In the genomic region with DNA sequence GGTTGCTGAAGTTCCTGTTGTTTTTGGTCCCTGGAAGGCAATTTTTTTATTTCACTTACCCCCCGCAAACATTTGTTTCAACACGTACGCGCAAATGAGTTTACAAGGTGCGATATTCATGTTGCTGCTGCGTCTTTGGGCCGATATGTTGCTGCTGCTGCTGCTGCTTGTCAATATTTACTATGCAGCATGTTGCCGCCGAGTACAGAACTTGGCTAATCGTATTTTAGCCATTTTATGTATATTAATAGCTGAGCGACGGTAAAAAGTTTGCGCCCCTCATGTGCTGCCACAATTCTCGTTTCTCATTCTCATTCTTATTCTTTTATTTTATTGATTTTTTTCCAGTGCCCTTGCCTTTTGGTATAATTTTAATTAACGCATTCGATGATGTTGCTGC, we compare ENCODE assay signal across 2 fruit fly cellular contexts.
A peak's percentile ranks its signal among the peaks of the same experiment; 100 is the strongest.
TF ChIP-seq lines count a peak whose summit lies in the region.

No protein-coding gene starts in this region.

- TF ChIP-seq CTCF in whole organism, embryonic (GFP tag; optimal IDR thresholded peaks at IDR 0.05; lab: Kevin White, UChicago) = no peak

TF ChIP-seq in whole organism, embryonic, 481 proteins besides CTCF, POLR2A, EP300 and RAD21:
- TF ChIP-seq CG11504 (tag; optimal IDR thresholded peaks at IDR 0.05; lab: Kevin White, UChicago) = peak; percentile 89
- TF ChIP-seq CG6272 (GFP tag; IDR thresholded peaks at IDR 0.05; lab: Robert Waterston, UW) = no peak
- peak; percentile 1 for TF ChIP-seq Med (GFP tag; lab: Kevin White, UChicago)
- peak in 1 of 2 experiments; percentile 36 for TF ChIP-seq Dfd (GFP tag; optimal IDR thresholded peaks at IDR 0.05; lab: Kevin White, UChicago)
- peak; percentile 3 for TF ChIP-seq sens (GFP tag; lab: Kevin White, UChicago)
- TF ChIP-seq pfk (GFP tag; optimal IDR thresholded peaks at IDR 0.05; lab: Kevin White, UChicago) = no peak
- TF ChIP-seq gce (GFP tag; IDR thresholded peaks at IDR 0.05; lab: Robert Waterston, UW) = no peak
- peak; percentile 73 for TF ChIP-seq Ets65A (GFP tag; lab: Kevin White, UChicago)
- TF ChIP-seq CG12769 (tag; optimal IDR thresholded peaks at IDR 0.05; lab: Kevin White, UChicago) = no peak
- no peak for TF ChIP-seq CG2202 (tag; optimal IDR thresholded peaks at IDR 0.05; lab: Kevin White, UChicago)
- TF ChIP-seq chinmo (GFP tag; IDR thresholded peaks at IDR 0.05; lab: Robert Waterston, UW; ENCODE audit: partially characterized antibody) = 0 out of 4 replicates have a peak, but pooled peaks have one; percentile 12
- TF ChIP-seq Side (GFP tag; optimal IDR thresholded peaks at IDR 0.05; lab: Kevin White, UChicago) = no peak

TF ChIP-seq in whole organism, prepupa, 60 proteins besides CTCF, POLR2A, EP300 and RAD21:
- TF ChIP-seq ss (GFP tag; optimal IDR thresholded peaks at IDR 0.05; lab: Kevin White, UChicago) (peak in 1 of 2 experiments; percentile 8), acj6 (GFP tag; optimal IDR thresholded peaks at IDR 0.05; lab: Kevin White, UChicago) (no peak), CG3919 (GFP tag; optimal IDR thresholded peaks at IDR 0.05; lab: Kevin White, UChicago) (peak; percentile 13), CG10669 (GFP tag; optimal IDR thresholded peaks at IDR 0.05; lab: Kevin White, UChicago) (no peak), CG8319 (GFP tag; optimal IDR thresholded peaks at IDR 0.05; lab: Kevin White, UChicago) (no peak)
TF ChIP-seq in whole organism, prepupa: peak in this region for 2.
